Worm (Caenorhabditis elegans): Measurements from ENCODE around the gene C07G1.6.
A peak's percentile ranks its signal among the peaks of the same experiment; 100 is the strongest.

Gene C07G1.6

ce11 chrIV:8252856-8253255, 42.7 kb upstream of the C07G1.6 start (continued):
- TF ChIP-seq ztf-7 (tag; optimal IDR thresholded peaks at IDR 0.05) (no peak), hif-1 (tag; optimal IDR thresholded peaks at IDR 0.05) (peak in 1 of 2 experiments; percentile 54), set-16 (GFP tag; IDR thresholded peaks at IDR 0.05) (no peak), fkh-10 (GFP tag; optimal IDR thresholded peaks at IDR 0.05) (no peak), lin-1 (GFP tag; IDR thresholded peaks at IDR 0.05) (peak; percentile 83; the same call in 1 of the 2 replicates), daf-19 (GFP tag; conservative IDR thresholded peaks at IDR 0.05) (peak; percentile 93), nhr-10 (tag; optimal IDR thresholded peaks at IDR 0.05) (no peak), ceh-20 (GFP tag; IDR thresholded peaks at IDR 0.05) (peak; percentile 81; the same call in 1 of the 2 replicates), hlh-11 (tag; optimal IDR thresholded peaks at IDR 0.05) (peak; percentile 66), nhr-237 (tag; optimal IDR thresholded peaks at IDR 0.05) (no peak), ZK546.5 (tag; optimal IDR thresholded peaks at IDR 0.05) (no peak), ctbp-1 (GFP tag; IDR thresholded peaks at IDR 0.05) (no peak; the same call in 1 of the 2 replicates), spr-3 (GFP tag; optimal IDR thresholded peaks at IDR 0.05) (peak; percentile 58), hmg-1.1 (GFP tag; IDR thresholded peaks at IDR 0.05) (peak; percentile 86), ama-1 (optimal IDR thresholded peaks at IDR 0.05) (no peak), duxl-1 (tag; optimal IDR thresholded peaks at IDR 0.05; ENCODE audit: poor library complexity) (peak; percentile 79), F49E8.2 (tag; optimal IDR thresholded peaks at IDR 0.05; ENCODE audit: borderline replicate concordance) (peak; percentile 74), mep-1 (tag; optimal IDR thresholded peaks at IDR 0.05) (peak; percentile 84), nhr-76 (tag; optimal IDR thresholded peaks at IDR 0.05) (no peak), hlh-30 (tag; optimal IDR thresholded peaks at IDR 0.05; ENCODE audit: insufficient read depth) (peak; percentile 77), unc-62 (GFP tag; optimal IDR thresholded peaks at IDR 0.05 in 1 of 2) (no peak), unc-62 (tag; optimal IDR thresholded peaks at IDR 0.05) (no peak), nhr-77 (tag; optimal IDR thresholded peaks at IDR 0.05) (peak; percentile 6), T20F7.1 (GFP tag; optimal IDR thresholded peaks at IDR 0.05) (peak; percentile 58), arid-1 (GFP tag; conservative IDR thresholded peaks at IDR 0.05) (peak; percentile 92), gei-8 (GFP tag; optimal IDR thresholded peaks at IDR 0.05) (peak; percentile 63), D1046.2 (GFP tag; IDR thresholded peaks at IDR 0.05) (peak; percentile 83; the same call in 1 of the 2 replicates), lir-3 (tag; optimal IDR thresholded peaks at IDR 0.05) (peak; percentile 55), egl-43 (GFP tag; IDR thresholded peaks at IDR 0.05) (no peak; the same call in 1 of the 2 replicates), ceh-62 (tag; optimal IDR thresholded peaks at IDR 0.05) (no peak), snpc-1.2 (GFP tag; IDR thresholded peaks at IDR 0.05) (peak; percentile 93; the same call in 1 of the 2 replicates), unc-39 (tag; optimal IDR thresholded peaks at IDR 0.05) (no peak), unc-130 (GFP tag; optimal IDR thresholded peaks at IDR 0.05) (peak; percentile 80), tag-97 (GFP tag; IDR thresholded peaks at IDR 0.05) (no peak), mdl-1 (tag; optimal IDR thresholded peaks at IDR 0.05) (peak; percentile 1 to 71), fos-1 (tag; optimal IDR thresholded peaks at IDR 0.05) (no peak), lin-13 (GFP tag; optimal IDR thresholded peaks at IDR 0.05) (peak; percentile 79), nhr-48 (tag; optimal IDR thresholded peaks at IDR 0.05) (peak; percentile 70), ces-1 (GFP tag; optimal IDR thresholded peaks at IDR 0.05) (no peak), mxl-3 (GFP tag; optimal IDR thresholded peaks at IDR 0.05) (peak; percentile 64)

ce11 chrIV:8251346-8251745, 41.1 kb upstream of the C07G1.6 start:
- peak; percentile 26 for TF ChIP-seq mep-1 (tag; optimal IDR thresholded peaks at IDR 0.05)
- no peak for TF ChIP-seq snpc-1.2 (GFP tag; IDR thresholded peaks at IDR 0.05)
- no peak for TF ChIP-seq ZK337.2 (GFP tag; IDR thresholded peaks at IDR 0.05)
- TF ChIP-seq nhr-77 (tag; optimal IDR thresholded peaks at IDR 0.05): peak; percentile 6
- peak; percentile 75 for TF ChIP-seq dmd-6 (GFP tag; IDR thresholded peaks at IDR 0.05)
- TF ChIP-seq dve-1 (tag; optimal IDR thresholded peaks at IDR 0.05; ENCODE audit: insufficient read depth): peak; percentile 69
- TF ChIP-seq mdl-1 (tag; optimal IDR thresholded peaks at IDR 0.05): peak in 1 of 2 experiments; percentile 45
- TF ChIP-seq pqm-1 (tag; optimal IDR thresholded peaks at IDR 0.05): peak; percentile 29
- TF ChIP-seq hlh-11 (tag; optimal IDR thresholded peaks at IDR 0.05): peak; percentile 21
- TF ChIP-seq nhr-28 (tag; optimal IDR thresholded peaks at IDR 0.05): peak; percentile 38

All from whole organism, L4 larva.